Fruit fly (Drosophila melanogaster): ENCODE measurements around the gene Ras64B.

The Ras64B gene

dm6 chr3L:4108072-4108843 lies 30.6 kb upstream of the Ras64B start, which contains the start of gene Ack (continued):
- TF ChIP-seq CG13775 (GFP tag; optimal IDR thresholded peaks at IDR 0.05): no peak
- TF ChIP-seq odd (GFP tag; optimal IDR thresholded peaks at IDR 0.05): peak; percentile 45
- TF ChIP-seq CG8281 (tag; optimal IDR thresholded peaks at IDR 0.05): no peak
- TF ChIP-seq Kr (GFP tag; optimal IDR thresholded peaks at IDR 0.05): no peak
- no peak for TF ChIP-seq sima (GFP tag; optimal IDR thresholded peaks at IDR 0.05)
- no peak for TF ChIP-seq CG11696 (GFP tag; IDR thresholded peaks at IDR 0.05)
- no peak for TF ChIP-seq pho (GFP tag; optimal IDR thresholded peaks at IDR 0.05)
- no peak for TF ChIP-seq Dbx (GFP tag; IDR thresholded peaks at IDR 0.05)
- TF ChIP-seq Rx (GFP tag; IDR thresholded peaks at IDR 0.05): no peak
- TF ChIP-seq Fer2 (tag; optimal IDR thresholded peaks at IDR 0.05): no peak
- no peak for TF ChIP-seq Bteb2 (GFP tag; optimal IDR thresholded peaks at IDR 0.05)
- TF ChIP-seq kay (GFP tag; optimal IDR thresholded peaks at IDR 0.05): no peak
- TF ChIP-seq B-H1 (GFP tag; IDR thresholded peaks at IDR 0.05): no peak
- TF ChIP-seq mirr (GFP tag; optimal IDR thresholded peaks at IDR 0.05): peak; percentile 18
- TF ChIP-seq emc (GFP tag; optimal IDR thresholded peaks at IDR 0.05): no peak
- TF ChIP-seq CG11085 (GFP tag; IDR thresholded peaks at IDR 0.05): no peak
- no peak for TF ChIP-seq NC2α (GFP tag; optimal IDR thresholded peaks at IDR 0.05)
- TF ChIP-seq CG7357 (GFP tag; IDR thresholded peaks at IDR 0.05): no peak
- TF ChIP-seq ro (GFP tag; IDR thresholded peaks at IDR 0.05): no peak
- TF ChIP-seq mld (GFP tag; IDR thresholded peaks at IDR 0.05; ENCODE audit: partially characterized antibody): peak; percentile 47
- no peak for TF ChIP-seq gcm (GFP tag; optimal IDR thresholded peaks at IDR 0.05)
- TF ChIP-seq Dll (GFP tag; IDR thresholded peaks at IDR 0.05; ENCODE audit: partially characterized antibody): peak; percentile 90
- peak; percentile 55; the same call in 1 of the 2 replicates for TF ChIP-seq Awh (GFP tag; IDR thresholded peaks at IDR 0.05)
- TF ChIP-seq zen2 (GFP tag; IDR thresholded peaks at IDR 0.05; ENCODE audit: partially characterized antibody): no peak; the same call in 1 of the 3 replicates
- TF ChIP-seq run (tag; optimal IDR thresholded peaks at IDR 0.05): no peak
- TF ChIP-seq p53 (GFP tag; optimal IDR thresholded peaks at IDR 0.05): no peak
- TF ChIP-seq YL-1 (GFP tag; optimal IDR thresholded peaks at IDR 0.05): peak; percentile 68
- no peak for TF ChIP-seq scrt (GFP tag; optimal IDR thresholded peaks at IDR 0.05)
- no peak for TF ChIP-seq CG10274 (GFP tag; optimal IDR thresholded peaks at IDR 0.05)
- no peak for TF ChIP-seq CG16779 (GFP tag; IDR thresholded peaks at IDR 0.05)
- no peak for TF ChIP-seq CG8359 (GFP tag; optimal IDR thresholded peaks at IDR 0.05; ENCODE audit: borderline replicate concordance)
- no peak for TF ChIP-seq CG15696 (tag; optimal IDR thresholded peaks at IDR 0.05)
- TF ChIP-seq Ptx1 (GFP tag; IDR thresholded peaks at IDR 0.05): no peak
- no peak for TF ChIP-seq gsb-n (tag; optimal IDR thresholded peaks at IDR 0.05)
- no peak for TF ChIP-seq kah (GFP tag; optimal IDR thresholded peaks at IDR 0.05)
- no peak for TF ChIP-seq TFAM (GFP tag; optimal IDR thresholded peaks at IDR 0.05)
- TF ChIP-seq Asciz (GFP tag; optimal IDR thresholded peaks at IDR 0.05): no peak
- TF ChIP-seq CG17186 (GFP tag; optimal IDR thresholded peaks at IDR 0.05): peak; percentile 43
- no peak for TF ChIP-seq wek (GFP tag; optimal IDR thresholded peaks at IDR 0.05)
- no peak for TF ChIP-seq sens-2 (GFP tag; IDR thresholded peaks at IDR 0.05)
- TF ChIP-seq gfzf (GFP tag; optimal IDR thresholded peaks at IDR 0.05): peak; percentile 46
- TF ChIP-seq H2.0 (GFP tag; IDR thresholded peaks at IDR 0.05): no peak
- peak; percentile 90 for TF ChIP-seq Myb (GFP tag; optimal IDR thresholded peaks at IDR 0.05)
- TF ChIP-seq az2 (GFP tag; optimal IDR thresholded peaks at IDR 0.05): no peak
- TF ChIP-seq vfl (GFP tag; optimal IDR thresholded peaks at IDR 0.05): no peak
- TF ChIP-seq row (GFP tag; IDR thresholded peaks at IDR 0.05): no peak
- no peak for TF ChIP-seq CG4404 (GFP tag; IDR thresholded peaks at IDR 0.05)
- TF ChIP-seq CG11560 (tag; IDR thresholded peaks at IDR 0.05): peak; percentile 95
- no peak for TF ChIP-seq CG16815 (GFP tag; optimal IDR thresholded peaks at IDR 0.05)
- peak; percentile 18 for TF ChIP-seq CG12659 (GFP tag; optimal IDR thresholded peaks at IDR 0.05)

Data from whole organism, embryonic.